Fruit fly (Drosophila melanogaster) whole organism, embryonic: ENCODE measurements around the gene CG7879.
A peak's percentile ranks its signal among the peaks of the same experiment; 100 is the strongest.

Experiments
- Abd-B ChIP-seq: fragments of 200-800 bp; sonication (Bioruptor generic); optimal IDR thresholded peaks from 2 replicates; lab custom pipeline; 2018; ENCODE audit warnings: missing biosample characterization, mild to moderate bottlenecking, missing genetic modification characterization, moderate library complexity
- Adf1 ChIP-seq: fragments of 200-800 bp; sonication (Bioruptor generic); IDR thresholded peaks from 2 replicates; pipeline ENCODE4 v1.3.6; 2022; ENCODE audit warnings: missing biosample characterization, missing genetic modification characterization
- Atf3 ChIP-seq: fragments of 200-800 bp; sonication (Bioruptor generic); optimal IDR thresholded peaks from 3 replicates; lab custom pipeline; 2016; ENCODE audit warnings: missing biosample characterization, missing genetic modification characterization
- Awh ChIP-seq: fragments of 200-800 bp; sonication (Bioruptor generic); IDR thresholded peaks from 2 replicates; pipeline ENCODE4, ENCODE4 v1.3.6; 2022; ENCODE audit warnings: missing biosample characterization, missing genetic modification characterization
- CG11456 ChIP-seq: fragments of 200-800 bp; sonication (Bioruptor generic); IDR thresholded peaks from 3 replicates; pipeline ENCODE4 v1.3.6; 2022; ENCODE audit warnings: missing biosample characterization, missing genetic modification characterization
- CG12769 ChIP-seq: fragments of 200-800 bp; sonication (Bioruptor generic); optimal IDR thresholded peaks from 2 replicates; lab custom pipeline; 2019; ENCODE audit warnings: missing biosample characterization, mild to moderate bottlenecking, missing genetic modification characterization, moderate library complexity
- CG12942 ChIP-seq: fragments of 200-800 bp; sonication (Bioruptor generic); optimal IDR thresholded peaks from 3 replicates; lab custom pipeline; 2016; ENCODE audit warnings: missing biosample characterization, missing genetic modification characterization
- CG13296 ChIP-seq: fragments of 200-800 bp; sonication (Bioruptor generic); optimal IDR thresholded peaks from 3 replicates; lab custom pipeline; 2018; ENCODE audit warnings: missing biosample characterization, mild to moderate bottlenecking, missing genetic modification characterization
- CG14710 ChIP-seq: fragments of 200-800 bp; sonication (Bioruptor generic); optimal IDR thresholded peaks from 3 replicates; lab custom pipeline; 2019; ENCODE audit warnings: missing biosample characterization, mild to moderate bottlenecking, missing genetic modification characterization, moderate library complexity
- CG14860 ChIP-seq: fragments of 200-800 bp; sonication (Bioruptor generic); IDR thresholded peaks from 3 replicates; pipeline ENCODE4 v1.3.6; 2022; ENCODE audit warnings: missing biosample characterization, missing genetic modification characterization; ENCODE audit not compliant: partially characterized antibody
- CG14965 ChIP-seq: fragments of 200-800 bp; sonication (Bioruptor generic); optimal IDR thresholded peaks from 2 replicates; lab custom pipeline; 2016; ENCODE audit warnings: missing biosample characterization, missing genetic modification characterization, borderline replicate concordance
- CG17359 ChIP-seq: fragments of 200-800 bp; sonication (Bioruptor generic); optimal IDR thresholded peaks from 3 replicates; lab custom pipeline; 2018; ENCODE audit warnings: missing biosample characterization, mild to moderate bottlenecking, missing genetic modification characterization, moderate library complexity
- CG33213 ChIP-seq: fragments of 200-800 bp; sonication (Bioruptor generic); optimal IDR thresholded peaks from 3 replicates; lab custom pipeline; 2016; ENCODE audit warnings: missing biosample characterization, missing genetic modification characterization
- CG3407 ChIP-seq: fragments of 200-800 bp; sonication (Bioruptor generic); optimal IDR thresholded peaks from 2 replicates; lab custom pipeline; 2018; ENCODE audit warnings: missing biosample characterization, mild to moderate bottlenecking, missing genetic modification characterization
- CG5180 ChIP-seq: fragments of 200-800 bp; sonication (Bioruptor generic); optimal IDR thresholded peaks from 3 replicates; lab custom pipeline; 2017; ENCODE audit warnings: missing biosample characterization, missing genetic modification characterization, mild to moderate bottlenecking, moderate library complexity, missing genetic modification reagents
- CG7271 ChIP-seq: fragments of 200-800 bp; sonication (Bioruptor generic); optimal IDR thresholded peaks from 2 replicates; lab custom pipeline; 2018; ENCODE audit warnings: missing biosample characterization, mild to moderate bottlenecking, missing genetic modification characterization, moderate library complexity
- CG7928 ChIP-seq: fragments of 200-800 bp; sonication (Bioruptor generic); optimal IDR thresholded peaks from 2 replicates; lab custom pipeline; 2017; ENCODE audit warnings: missing biosample characterization, mild to moderate bottlenecking, missing genetic modification characterization
- CG8290 ChIP-seq, 3 experiments: fragments of 200-800 bp; sonication (Bioruptor generic); optimal IDR thresholded peaks; 2 replicates each; lab custom pipeline; 2016 to 2019; ENCODE audit warnings: missing biosample characterization in 3 of 3, missing genetic modification characterization in 3 of 3, mild to moderate bottlenecking in 2 of 3, moderate library complexity in 1 of 3
- CrebB ChIP-seq: fragments of 200-800 bp; sonication (Bioruptor generic); optimal IDR thresholded peaks from 3 replicates; lab custom pipeline; 2018; ENCODE audit warnings: missing biosample characterization, mild to moderate bottlenecking, missing genetic modification characterization
- Dek ChIP-seq: fragments of 200-800 bp; sonication (Bioruptor generic); optimal IDR thresholded peaks from 3 replicates; lab custom pipeline; 2019; ENCODE audit warnings: missing biosample characterization, mild to moderate bottlenecking, missing genetic modification characterization, moderate library complexity
- Dp ChIP-seq: fragments of 200-800 bp; sonication (Bioruptor generic); optimal IDR thresholded peaks from 2 replicates; lab custom pipeline; 2018; ENCODE audit warnings: missing biosample characterization, mild to moderate bottlenecking, missing genetic modification characterization, moderate library complexity
- E2f1 ChIP-seq: fragments of 200-800 bp; sonication (Bioruptor generic); IDR thresholded peaks from 2 replicates; pipeline ENCODE4 v1.3.6; 2022; ENCODE audit warnings: missing biosample characterization, missing genetic modification characterization
- ERR ChIP-seq: fragments of 200-800 bp; sonication (Bioruptor generic); optimal IDR thresholded peaks from 2 replicates; lab custom pipeline; 2016; ENCODE audit warnings: missing biosample characterization, missing genetic modification characterization
- Hey ChIP-seq: fragments of 200-800 bp; sonication (Bioruptor generic); optimal IDR thresholded peaks from 3 replicates; lab custom pipeline; 2018; ENCODE audit warnings: missing biosample characterization, mild to moderate bottlenecking, missing genetic modification characterization
- Meics ChIP-seq: fragments of 200-800 bp; sonication (Bioruptor generic); optimal IDR thresholded peaks from 2 replicates; lab custom pipeline; 2017; ENCODE audit warnings: missing biosample characterization, mild to moderate bottlenecking, missing genetic modification characterization
- Myb ChIP-seq: fragments of 200-800 bp; sonication (Bioruptor generic); optimal IDR thresholded peaks from 2 replicates; lab custom pipeline; 2016; ENCODE audit warnings: missing biosample characterization, missing genetic modification characterization
- NFAT ChIP-seq: fragments of 200-800 bp; sonication (Bioruptor generic); IDR thresholded peaks from 2 replicates; pipeline ENCODE4 v1.3.6; 2022; ENCODE audit warnings: missing biosample characterization, missing genetic modification characterization
- PHDP ChIP-seq: fragments of 200-800 bp; sonication (Bioruptor generic); optimal IDR thresholded peaks from 3 replicates; lab custom pipeline; 2018; ENCODE audit warnings: missing biosample characterization, mild to moderate bottlenecking, missing genetic modification characterization, moderate library complexity
- Sry-β ChIP-seq: fragments of 200-800 bp; sonication (Bioruptor generic); optimal IDR thresholded peaks from 2 replicates; lab custom pipeline; 2018; ENCODE audit warnings: missing biosample characterization, mild to moderate bottlenecking, missing genetic modification characterization, moderate library complexity
- crp ChIP-seq, 2 experiments: fragments of 200-800 bp; sonication (Bioruptor generic); optimal IDR thresholded peaks; 2 replicates in 1 of 2; 3 replicates in 1 of 2; lab custom pipeline; 2017; ENCODE audit warnings: missing biosample characterization in 2 of 2, missing genetic modification characterization in 2 of 2, mild to moderate bottlenecking in 1 of 2, moderate library complexity in 1 of 2
- disco-r ChIP-seq: fragments of 200-800 bp; sonication (Bioruptor generic); optimal IDR thresholded peaks from 2 replicates; lab custom pipeline; 2016; ENCODE audit warnings: missing biosample characterization, missing genetic modification characterization
- fru ChIP-seq: fragments of >200 bp; optimal IDR thresholded peaks from 2 replicates; lab custom pipeline; 2017
- grau ChIP-seq: fragments of 200-800 bp; optimal IDR thresholded peaks from 3 replicates; lab custom pipeline; 2019; ENCODE audit warnings: missing biosample characterization, mild to moderate bottlenecking, missing genetic modification characterization, moderate library complexity
- gsb ChIP-seq: fragments of 200-800 bp; sonication (Bioruptor generic); IDR thresholded peaks from 2 replicates; pipeline ENCODE4 v1.3.6; 2022; ENCODE audit warnings: missing biosample characterization, missing genetic modification characterization
- gsb-n ChIP-seq: fragments of 200-800 bp; sonication (Bioruptor generic); optimal IDR thresholded peaks from 3 replicates; lab custom pipeline; 2018; ENCODE audit warnings: missing biosample characterization, mild to moderate bottlenecking, missing genetic modification characterization
- ind ChIP-seq: fragments of 200-800 bp; sonication (Bioruptor generic); optimal IDR thresholded peaks from 3 replicates; lab custom pipeline; 2016; ENCODE audit warnings: missing biosample characterization, missing genetic modification characterization
- lilli ChIP-seq: fragments of 200-800 bp; sonication (Bioruptor generic); optimal IDR thresholded peaks from 3 replicates; lab custom pipeline; 2016; ENCODE audit warnings: missing biosample characterization, missing genetic modification characterization
- lmd ChIP-seq: fragments of 200-800 bp; sonication (Bioruptor generic); IDR thresholded peaks from 2 replicates; pipeline ENCODE4 v1.3.6; 2022; ENCODE audit warnings: missing biosample characterization, missing genetic modification characterization
- maf-S ChIP-seq: fragments of 200-800 bp; sonication (Bioruptor generic); optimal IDR thresholded peaks from 2 replicates; lab custom pipeline; 2016; ENCODE audit warnings: missing biosample characterization, missing genetic modification characterization
- nerfin-1 ChIP-seq: fragments of 200-800 bp; sonication (Bioruptor generic); optimal IDR thresholded peaks from 3 replicates; lab custom pipeline; 2019; ENCODE audit warnings: missing biosample characterization, mild to moderate bottlenecking, missing genetic modification characterization, moderate library complexity
- pan ChIP-seq, 4 experiments: fragments of >200 bp in 3 of 4; fragments of 200-800 bp in 1 of 4; sonication (Bioruptor generic) in 1 of 4; optimal IDR thresholded peaks in 3 of 4; IDR thresholded peaks in 1 of 4; 2 replicates each; pipeline versions ENCODE4 v1.3.6 to Lab custom; 2017 to 2022; ENCODE audit warnings: missing biosample characterization in 2 of 4, missing genetic modification characterization in 2 of 4, mixed read lengths in 1 of 4
- pnt ChIP-seq: fragments of 200-800 bp; sonication (Bioruptor generic); optimal IDR thresholded peaks from 3 replicates; lab custom pipeline; 2016; ENCODE audit warnings: missing biosample characterization, missing genetic modification characterization
- run ChIP-seq: fragments of 200-800 bp; sonication (Bioruptor generic); optimal IDR thresholded peaks from 3 replicates; lab custom pipeline; 2018; ENCODE audit warnings: missing biosample characterization, mild to moderate bottlenecking, missing genetic modification characterization
- sima ChIP-seq: fragments of 200-800 bp; sonication (Bioruptor generic); optimal IDR thresholded peaks from 2 replicates; lab custom pipeline; 2016; ENCODE audit warnings: missing biosample characterization, missing genetic modification characterization
- slbo ChIP-seq: fragments of 200-800 bp; sonication (Bioruptor generic); IDR thresholded peaks from 2 replicates; pipeline ENCODE4 v1.3.6; 2022; ENCODE audit warnings: missing biosample characterization, missing genetic modification characterization
- stc ChIP-seq: fragments of 200-800 bp; sonication (Bioruptor generic); IDR thresholded peaks from 2 replicates; pipeline ENCODE4 v1.3.6; 2022; ENCODE audit warnings: missing biosample characterization, missing genetic modification characterization
- tap ChIP-seq: fragments of 200-800 bp; optimal IDR thresholded peaks from 3 replicates; lab custom pipeline; 2019; ENCODE audit warnings: missing biosample characterization, mild to moderate bottlenecking, missing genetic modification characterization, moderate library complexity
- toy ChIP-seq: fragments of 200-800 bp; sonication (Bioruptor generic); IDR thresholded peaks from 2 replicates; pipeline ENCODE4 v1.3.6; 2022; ENCODE audit warnings: missing biosample characterization, missing genetic modification characterization
- trh ChIP-seq: fragments of 200-800 bp; sonication (Bioruptor generic); optimal IDR thresholded peaks from 2 replicates; lab custom pipeline; 2016; ENCODE audit warnings: missing biosample characterization, missing genetic modification characterization
- vfl ChIP-seq: fragments of 200-800 bp; sonication (Bioruptor generic); optimal IDR thresholded peaks from 2 replicates; lab custom pipeline; 2016; ENCODE audit warnings: missing biosample characterization, missing genetic modification characterization

Gene CG7879

DNA sequence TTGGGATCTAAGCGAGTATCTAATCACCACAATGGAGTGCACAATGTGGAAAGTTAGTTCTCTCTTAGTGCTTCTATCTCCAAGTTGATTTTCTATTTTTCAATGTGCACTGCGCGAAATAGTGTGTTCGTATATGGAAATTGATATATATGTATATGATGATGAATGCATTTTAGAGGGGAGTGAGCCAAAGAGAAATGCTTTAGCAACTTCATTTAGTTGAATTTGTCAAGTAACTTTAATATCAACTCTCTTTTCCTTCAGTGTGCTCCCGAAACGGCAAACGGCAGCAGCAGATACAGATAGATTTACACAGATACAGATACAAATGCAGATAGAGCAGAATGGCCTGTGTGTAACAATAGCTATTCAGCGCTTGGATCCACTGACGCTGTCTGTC, 15.6 kb upstream of the CG7879 start (continued):
- peak; percentile 21 for TF ChIP-seq nerfin-1 (tag; lab: Kevin White, UChicago)
- peak; percentile 50 for TF ChIP-seq tap (tag; lab: Kevin White, UChicago)
- TF ChIP-seq CG14965 (GFP tag; lab: Kevin White, UChicago), result no peak
- TF ChIP-seq stc (GFP tag; lab: Robert Waterston, UW), result peak; percentile 58
- TF ChIP-seq pan (optimal IDR thresholded peaks at IDR 0.05; lab: Kevin White, UChicago), result no peak
- TF ChIP-seq pan (GFP tag; optimal IDR thresholded peaks at IDR 0.05 in 1 of 2, IDR thresholded peaks at IDR 0.05 in 1 of 2), result peak in 1 of 2 experiments; percentile 73
- no peak for TF ChIP-seq CG14860 (GFP tag; lab: Robert Waterston, UW)
- 0 out of 3 replicates have a peak, but pooled peaks have one; percentile 48 for TF ChIP-seq CG11456 (GFP tag; lab: Robert Waterston, UW)
- no peak for TF ChIP-seq fru (lab: Kevin White, UChicago)
- peak; percentile 52 for TF ChIP-seq Atf3
- TF ChIP-seq Sry-β, result no peak
- no peak for TF ChIP-seq Meics (GFP tag; lab: Kevin White, UChicago)
- TF ChIP-seq lilli (GFP tag; lab: Kevin White, UChicago), result peak; percentile 55
- TF ChIP-seq ind (GFP tag; lab: Kevin White, UChicago), result no peak
- TF ChIP-seq Dek (tag; lab: Kevin White, UChicago), result no peak
- no peak for TF ChIP-seq sima (GFP tag; lab: Kevin White, UChicago)
- TF ChIP-seq CG14710 (tag; lab: Kevin White, UChicago), result no peak
- TF ChIP-seq toy (GFP tag; lab: Robert Waterston, UW), result no peak
- no peak for TF ChIP-seq gsb (GFP tag; lab: Robert Waterston, UW)
- TF ChIP-seq Dp (GFP tag; lab: Kevin White, UChicago), result no peak
- no peak for TF ChIP-seq disco-r (GFP tag; lab: Kevin White, UChicago)
- peak; percentile 70 for TF ChIP-seq CG12769
- TF ChIP-seq maf-S (GFP tag; lab: Kevin White, UChicago), result peak; percentile 3
- TF ChIP-seq Hey (tag; lab: Kevin White, UChicago), result no peak
- TF ChIP-seq Myb (GFP tag; lab: Kevin White, UChicago), result no peak
- peak; percentile 70; the same call in 1 of the 2 replicates for TF ChIP-seq Awh
- TF ChIP-seq gsb-n (tag; lab: Kevin White, UChicago), result peak; percentile 46
- TF ChIP-seq slbo, result peak; percentile 66
- no peak for TF ChIP-seq CG33213 (GFP tag; lab: Kevin White, UChicago)
- TF ChIP-seq CG3407 (GFP tag; lab: Kevin White, UChicago), result no peak
- peak; percentile 34; the same call in 1 of the 2 replicates for TF ChIP-seq E2f1 (GFP tag; lab: Robert Waterston, UW)
- peak; percentile 26 for TF ChIP-seq trh (GFP tag; lab: Kevin White, UChicago)
- no peak for TF ChIP-seq Adf1 (GFP tag; lab: Robert Waterston, UW)
- TF ChIP-seq vfl (GFP tag; lab: Kevin White, UChicago), result no peak
- TF ChIP-seq CG12942 (GFP tag; lab: Kevin White, UChicago), result peak; percentile 61
- no peak for TF ChIP-seq CG8290 (GFP tag; optimal IDR thresholded peaks at IDR 0.05; lab: Kevin White, UChicago)
- TF ChIP-seq CG8290 (tag; optimal IDR thresholded peaks at IDR 0.05; lab: Kevin White, UChicago), result peak in 1 of 2 experiments; percentile 75
- TF ChIP-seq NFAT, result no peak
- TF ChIP-seq lmd, result peak; percentile 61
- TF ChIP-seq run, result no peak
- peak; percentile 39 for TF ChIP-seq ERR (GFP tag; lab: Kevin White, UChicago)
- TF ChIP-seq CG7271 (tag; lab: Kevin White, UChicago), result no peak
- peak; percentile 27 for TF ChIP-seq CG17359 (tag; lab: Kevin White, UChicago)
- peak; percentile 12 for TF ChIP-seq CrebB (tag; lab: Kevin White, UChicago)
- TF ChIP-seq CG13296 (GFP tag; lab: Kevin White, UChicago), result no peak
- TF ChIP-seq crp (GFP tag; optimal IDR thresholded peaks at IDR 0.05; lab: Kevin White, UChicago), result no peak
- peak; percentile 62 for TF ChIP-seq PHDP (tag; lab: Kevin White, UChicago)
- no peak for TF ChIP-seq CG5180 (GFP tag; lab: Kevin White, UChicago)
- TF ChIP-seq grau (tag; lab: Kevin White, UChicago), result peak; percentile 66
- TF ChIP-seq Abd-B (GFP tag; lab: Kevin White, UChicago), result peak; percentile 41
- TF ChIP-seq pnt (GFP tag; lab: Kevin White, UChicago), result peak; percentile 29
- no peak for TF ChIP-seq CG7928 (GFP tag; lab: Kevin White, UChicago)
